Worm (Caenorhabditis elegans) whole organism, late embryonic: ENCODE results near the gene B0218.7.

Experiments used
- ceh-18 ChIP-seq: sonication (generic microtip); optimal IDR thresholded peaks from 2 replicates; lab custom pipeline; 2016; ENCODE audit warnings: missing genetic modification characterization, missing compliant biosample characterization
- ceh-22 ChIP-seq: sonication (generic microtip); optimal IDR thresholded peaks from 2 replicates; lab custom pipeline; 2017; ENCODE audit warnings: missing biosample characterization, missing genetic modification characterization
- dve-1 ChIP-seq: sonication (generic microtip); optimal IDR thresholded peaks from 2 replicates; lab custom pipeline; 2017; ENCODE audit warnings: antibody characterized with exemption, mild to moderate bottlenecking, missing genetic modification characterization, missing compliant biosample characterization
- elt-2 ChIP-seq: sonication (generic microtip); optimal IDR thresholded peaks from 2 replicates; lab custom pipeline; 2016; ENCODE audit warnings: missing genetic modification reagents, missing genetic modification characterization, missing compliant biosample characterization
- elt-4 ChIP-seq: sonication (generic microtip); optimal IDR thresholded peaks from 2 replicates; lab custom pipeline; 2016; ENCODE audit warnings: missing genetic modification characterization, missing compliant biosample characterization
- ets-4 ChIP-seq: sonication (generic microtip); optimal IDR thresholded peaks from 2 replicates; lab custom pipeline; 2016; ENCODE audit warnings: missing genetic modification characterization, missing compliant biosample characterization
- eyg-1 ChIP-seq: sonication (generic microtip); optimal IDR thresholded peaks from 2 replicates; lab custom pipeline; 2016; ENCODE audit warnings: missing genotype, missing genetic modification characterization, missing compliant biosample characterization
- fax-1 ChIP-seq: sonication (generic microtip); optimal IDR thresholded peaks from 2 replicates; lab custom pipeline; 2016; ENCODE audit warnings: missing genotype, missing genetic modification characterization, missing compliant biosample characterization
- fkh-10 ChIP-seq: fragments of 150-350 bp; optimal IDR thresholded peaks from 2 replicates; lab custom pipeline; 2014; ENCODE audit warnings: missing biosample characterization, missing genetic modification reagents, missing genetic modification characterization
- fkh-6 ChIP-seq: sonication (generic microtip); optimal IDR thresholded peaks from 2 replicates; lab custom pipeline; 2016; ENCODE audit warnings: missing genetic modification characterization, missing compliant biosample characterization
- hlh-30 ChIP-seq: sonication (generic microtip); optimal IDR thresholded peaks from 2 replicates; lab custom pipeline; 2017; ENCODE audit warnings: antibody characterized with exemption, missing genetic modification characterization, missing compliant biosample characterization; ENCODE audit not compliant: insufficient read depth
- hlh-6 ChIP-seq: sonication (generic microtip); optimal IDR thresholded peaks from 2 replicates; lab custom pipeline; 2016; ENCODE audit warnings: missing genotype, missing genetic modification characterization, missing compliant biosample characterization
- madf-2 ChIP-seq: sonication (generic microtip); optimal IDR thresholded peaks from 2 replicates; lab custom pipeline; 2017; ENCODE audit warnings: missing genetic modification characterization, missing compliant biosample characterization
- mec-3 ChIP-seq: sonication (generic microtip); optimal IDR thresholded peaks from 2 replicates; lab custom pipeline; 2016; ENCODE audit warnings: borderline replicate concordance, missing genetic modification characterization, missing compliant biosample characterization
- nhr-11 ChIP-seq: fragments of 150-350 bp; optimal IDR thresholded peaks from 2 replicates; lab custom pipeline; 2014; ENCODE audit warnings: missing biosample characterization, missing genetic modification characterization
- nhr-232 ChIP-seq: sonication (generic microtip); optimal IDR thresholded peaks from 2 replicates; lab custom pipeline; 2016; ENCODE audit warnings: missing genetic modification characterization, missing compliant biosample characterization
- pag-3 ChIP-seq: sonication (generic microtip); optimal IDR thresholded peaks from 2 replicates; lab custom pipeline; 2016; ENCODE audit warnings: missing compliant biosample characterization, missing genetic modification characterization, borderline replicate concordance
- pat-9 ChIP-seq: fragments of 200-800 bp; sonication (Bioruptor generic); optimal IDR thresholded peaks from 2 replicates; lab custom pipeline; 2018; ENCODE audit warnings: mild to moderate bottlenecking, missing genetic modification characterization, moderate library complexity, missing compliant biosample characterization
- pha-2 ChIP-seq: sonication (generic microtip); optimal IDR thresholded peaks from 2 replicates; lab custom pipeline; 2017; ENCODE audit warnings: mild to moderate bottlenecking, missing genetic modification characterization, missing compliant biosample characterization
- pqm-1 ChIP-seq: sonication (generic microtip); optimal IDR thresholded peaks from 2 replicates; lab custom pipeline; 2016; ENCODE audit warnings: missing genetic modification characterization, missing compliant biosample characterization
- pros-1 ChIP-seq: fragments of 150-350 bp; optimal IDR thresholded peaks from 2 replicates; lab custom pipeline; 2014; ENCODE audit warnings: missing biosample characterization, missing genetic modification reagents, missing genetic modification characterization
- sdc-2 ChIP-seq: sonication (generic microtip); optimal IDR thresholded peaks from 2 replicates; lab custom pipeline; 2016; ENCODE audit warnings: missing genotype, missing genetic modification characterization, missing compliant biosample characterization
- sox-4 ChIP-seq: sonication (generic microtip); optimal IDR thresholded peaks from 2 replicates; lab custom pipeline; 2017; ENCODE audit warnings: mild to moderate bottlenecking, missing genetic modification characterization, inconsistent platforms, missing compliant biosample characterization
- tbx-2 ChIP-seq: sonication (generic microtip); optimal IDR thresholded peaks from 2 replicates; lab custom pipeline; 2016; ENCODE audit warnings: missing genetic modification characterization, missing compliant biosample characterization
- tbx-7 ChIP-seq: sonication (generic microtip); optimal IDR thresholded peaks from 2 replicates; lab custom pipeline; 2016; ENCODE audit warnings: missing genotype, missing genetic modification characterization, missing compliant biosample characterization
- ttx-3 ChIP-seq: sonication (generic microtip); optimal IDR thresholded peaks from 2 replicates; lab custom pipeline; 2016; ENCODE audit warnings: missing genetic modification reagents, missing genetic modification characterization, missing compliant biosample characterization
- unc-3 ChIP-seq, 2 experiments: fragments of 200-800 bp in 1 of 2; sonication (Bioruptor generic) in 1 of 2; sonication (generic microtip) in 1 of 2; conservative IDR thresholded peaks in 1 of 2; optimal IDR thresholded peaks in 1 of 2; 2 replicates each; pipeline versions ENCODE4 v1.3.6 to Lab custom; 2016 to 2022; ENCODE audit warnings: missing compliant biosample characterization in 2 of 2, missing genetic modification characterization in 2 of 2, missing genetic modification reagents in 1 of 2
- unc-42 ChIP-seq: sonication (generic microtip); optimal IDR thresholded peaks from 2 replicates; lab custom pipeline; 2016; ENCODE audit warnings: missing genotype, missing genetic modification characterization, missing compliant biosample characterization
- unc-55 ChIP-seq: sonication (generic microtip); optimal IDR thresholded peaks from 2 replicates; lab custom pipeline; 2017; ENCODE audit warnings: missing biosample characterization, missing genetic modification reagents, missing genetic modification characterization
- unc-86 ChIP-seq: sonication (generic microtip); optimal IDR thresholded peaks from 2 replicates; lab custom pipeline; 2016; ENCODE audit warnings: missing genetic modification characterization, missing compliant biosample characterization
- zip-5 ChIP-seq: sonication (generic microtip); optimal IDR thresholded peaks from 2 replicates; lab custom pipeline; 2016; ENCODE audit warnings: missing genetic modification characterization, missing compliant biosample characterization

B0218.7 gene

ce11 chrIV:8163687-8164086 is 2.2 kb downstream of the B0218.7 start, which contains the start of gene clec-51:
clec-51 (minus strand) TSS chrIV:8163800.
- TF ChIP-seq unc-3 (GFP tag; conservative IDR thresholded peaks at IDR 0.05; lab: Robert Waterston, UW), result no peak
- TF ChIP-seq unc-3 (tag; optimal IDR thresholded peaks at IDR 0.05; lab: Kevin White, UChicago), result no peak
- TF ChIP-seq elt-2, result peak; percentile 4
- TF ChIP-seq ttx-3 (tag; lab: Kevin White, UChicago), result no peak
- no peak for TF ChIP-seq pros-1 (tag; lab: Kevin White, UChicago)

DNA sequence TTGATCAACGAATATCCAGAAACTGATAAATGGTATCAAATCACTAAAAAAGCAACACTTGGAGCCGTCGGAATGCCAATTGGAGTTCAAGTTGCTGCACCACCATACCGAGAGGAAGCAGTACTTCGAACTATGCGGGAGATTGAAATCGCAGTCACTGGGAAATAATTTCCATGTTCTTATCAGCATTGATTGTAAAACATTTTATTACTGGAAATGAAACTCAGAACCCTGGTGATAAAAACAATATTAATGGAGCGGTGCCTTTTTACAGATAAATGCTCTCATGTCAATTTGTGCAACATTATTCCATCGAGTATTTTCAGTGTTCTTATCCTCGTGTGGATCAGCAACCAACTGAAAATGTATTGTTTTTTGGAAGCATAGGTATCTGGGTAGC is 4.1 kb downstream of the B0218.7 start:
- no peak for TF ChIP-seq unc-42 (tag; lab: Kevin White, UChicago)
- no peak for TF ChIP-seq ceh-18 (tag; lab: Kevin White, UChicago)
- TF ChIP-seq elt-2, result no peak
- TF ChIP-seq ets-4 (tag; lab: Kevin White, UChicago), result no peak
- TF ChIP-seq mec-3 (tag; lab: Kevin White, UChicago), result no peak

DNA sequence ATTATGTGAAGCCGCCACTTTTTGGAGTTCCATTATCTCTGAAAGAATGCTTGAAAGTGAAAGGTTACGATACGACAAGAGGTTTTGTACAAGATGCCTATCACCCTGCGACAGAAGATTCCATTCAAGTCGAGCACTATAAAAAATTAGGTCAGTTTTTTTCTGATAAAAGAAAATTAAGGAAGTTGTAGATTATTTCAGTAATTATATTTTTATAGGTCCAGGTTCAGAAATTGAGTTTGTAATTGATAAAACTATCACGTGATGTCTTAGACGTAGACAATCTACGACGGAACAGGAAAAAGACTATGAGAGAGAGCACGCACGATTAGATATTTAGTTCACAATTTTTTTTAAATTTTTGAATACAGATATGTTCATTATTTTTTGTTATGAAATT is 5.9 kb downstream of the B0218.7 start:
- TF ChIP-seq ceh-18 (tag; lab: Kevin White, UChicago), result no peak
- TF ChIP-seq sox-4, result no peak
- no peak for TF ChIP-seq eyg-1 (tag; lab: Kevin White, UChicago)
- TF ChIP-seq pag-3 (tag; lab: Kevin White, UChicago), result no peak
- TF ChIP-seq madf-2 (tag; lab: Kevin White, UChicago), result no peak
- no peak for TF ChIP-seq unc-3 (GFP tag; conservative IDR thresholded peaks at IDR 0.05; lab: Robert Waterston, UW)
- TF ChIP-seq unc-3 (tag; optimal IDR thresholded peaks at IDR 0.05; lab: Kevin White, UChicago), result no peak
- TF ChIP-seq hlh-30, result no peak
- no peak for TF ChIP-seq ttx-3 (tag; lab: Kevin White, UChicago)
- no peak for TF ChIP-seq pros-1 (tag; lab: Kevin White, UChicago)
- TF ChIP-seq zip-5 (tag; lab: Kevin White, UChicago), result no peak
- no peak for TF ChIP-seq fkh-6 (tag; lab: Kevin White, UChicago)
- TF ChIP-seq fax-1, result no peak
- TF ChIP-seq ceh-22, result no peak
- no peak for TF ChIP-seq pat-9 (tag; lab: Kevin White, UChicago)
- TF ChIP-seq unc-55, result no peak
- no peak for TF ChIP-seq nhr-232 (tag; lab: Kevin White, UChicago)
- no peak for TF ChIP-seq unc-86
- TF ChIP-seq, all 69 proteins: peak for 0

DNA sequence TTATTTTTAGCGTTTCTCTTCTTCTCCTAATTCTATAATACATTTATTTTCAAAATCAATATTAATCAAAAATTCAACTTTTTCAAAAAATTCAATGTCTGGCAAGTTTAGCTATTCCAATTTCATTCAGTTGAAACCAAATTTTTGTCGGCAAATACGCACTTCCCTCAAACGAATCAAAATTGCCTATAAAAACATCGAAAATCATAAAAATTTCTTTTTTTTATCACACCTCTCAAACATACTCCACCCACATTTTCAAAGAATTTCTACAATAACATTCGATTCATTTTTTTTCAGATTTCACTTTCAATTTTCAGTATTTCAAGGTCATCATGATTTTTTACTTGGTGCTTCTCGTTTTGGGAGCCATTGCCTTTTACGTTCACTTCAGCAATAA is 6.8 kb downstream of the B0218.7 start, which contains the start of gene faah-1:
Gene faah-1 (plus strand): TSS at position 301 of the 400 bp plus-strand sequence.
- TF ChIP-seq nhr-232 (tag; lab: Kevin White, UChicago) (no peak), tbx-2 (no peak), pha-2 (no peak), dve-1 (tag; lab: Kevin White, UChicago) (no peak), unc-55 (no peak), sox-4 (no peak), pqm-1 (tag; lab: Kevin White, UChicago) (no peak), sdc-2 (tag; lab: Kevin White, UChicago) (no peak), pag-3 (tag; lab: Kevin White, UChicago) (no peak), pros-1 (tag; lab: Kevin White, UChicago) (no peak), hlh-6 (tag; lab: Kevin White, UChicago) (no peak), unc-86 (no peak)

DNA sequence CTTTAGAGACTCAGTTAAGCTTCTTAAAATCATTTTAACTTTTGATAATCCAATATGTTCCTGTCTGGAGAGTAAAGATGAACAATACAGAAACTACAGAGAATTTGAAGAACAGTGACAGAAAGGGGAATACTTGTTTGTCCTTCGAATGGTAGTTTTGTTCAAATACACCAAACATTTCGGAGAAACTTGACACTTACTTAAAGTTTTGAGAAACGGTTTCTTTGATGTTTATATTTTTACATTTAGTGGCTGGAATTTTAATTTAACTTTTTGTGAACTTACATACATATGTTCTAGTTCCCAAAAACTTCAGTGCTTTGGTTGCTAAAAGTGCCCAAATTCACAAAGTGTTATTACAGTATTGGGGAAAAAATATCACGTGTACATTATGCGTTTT is 8.7 kb downstream of the B0218.7 start, which contains the start of gene B0218.5:
Gene B0218.5 (minus strand): TSS at position 101 of the 400 bp plus-strand sequence.
- TF ChIP-seq elt-4, result no peak
- TF ChIP-seq eyg-1 (tag; lab: Kevin White, UChicago), result no peak
- no peak for TF ChIP-seq tbx-7
- no peak for TF ChIP-seq nhr-11 (tag; lab: Kevin White, UChicago)

- TF ChIP-seq mec-3 (tag; lab: Kevin White, UChicago) (no peak), sdc-2 (tag; lab: Kevin White, UChicago) (no peak), unc-42 (tag; lab: Kevin White, UChicago) (no peak), madf-2 (tag; lab: Kevin White, UChicago) (no peak), fkh-10 (no peak), pha-2 (no peak)
- TF ChIP-seq, all 69 proteins: peak for 0
Observed at ce11 chrIV:8154966-8155365, 10.9 kb downstream of the B0218.7 start.
